Fruit fly (Drosophila melanogaster) whole organism, embryonic: ENCODE data around the gene Sik2.

Experiments
- Antp ChIP-seq: fragments of 200-800 bp; sonication (Bioruptor generic); optimal IDR thresholded peaks from 3 replicates; lab custom pipeline; 2016; ENCODE audit warnings: missing biosample characterization, missing genetic modification characterization
- Asciz ChIP-seq: fragments of 200-800 bp; sonication (Bioruptor generic); optimal IDR thresholded peaks from 2 replicates; lab custom pipeline; 2017; ENCODE audit warnings: missing biosample characterization, mild to moderate bottlenecking, missing genetic modification characterization, missing genetic modification reagents
- CG10979 ChIP-seq: fragments of 200-800 bp; sonication (Bioruptor generic); optimal IDR thresholded peaks from 2 replicates; lab custom pipeline; 2018; ENCODE audit warnings: missing biosample characterization, mild to moderate bottlenecking, missing genetic modification characterization, moderate library complexity
- CG12942 ChIP-seq: fragments of 200-800 bp; sonication (Bioruptor generic); optimal IDR thresholded peaks from 3 replicates; lab custom pipeline; 2016; ENCODE audit warnings: missing biosample characterization, missing genetic modification characterization
- CG17802 ChIP-seq: fragments of 200-800 bp; sonication (Bioruptor generic); optimal IDR thresholded peaks from 2 replicates; lab custom pipeline; 2018; ENCODE audit warnings: missing biosample characterization, mild to moderate bottlenecking, missing genetic modification characterization, moderate library complexity
- CG17829 ChIP-seq: fragments of 200-800 bp; optimal IDR thresholded peaks from 2 replicates; lab custom pipeline; 2019; ENCODE audit warnings: missing biosample characterization, mild to moderate bottlenecking, missing genetic modification characterization, moderate library complexity
- CG18619 ChIP-seq: fragments of 200-800 bp; sonication (Bioruptor generic); optimal IDR thresholded peaks from 3 replicates; lab custom pipeline; 2017; ENCODE audit warnings: missing biosample characterization, mild to moderate bottlenecking, missing genetic modification characterization
- CG2678 ChIP-seq: fragments of 200-800 bp; sonication (Bioruptor generic); optimal IDR thresholded peaks from 3 replicates; lab custom pipeline; 2019; ENCODE audit warnings: missing biosample characterization, mild to moderate bottlenecking, missing genetic modification characterization, moderate library complexity
- CG2875 ChIP-seq: fragments of 200-800 bp; sonication (Bioruptor generic); optimal IDR thresholded peaks from 2 replicates; lab custom pipeline; 2017; ENCODE audit warnings: missing biosample characterization, mild to moderate bottlenecking, missing genetic modification characterization, missing genetic modification reagents
- CG3281 ChIP-seq: fragments of 200-800 bp; sonication (Bioruptor generic); optimal IDR thresholded peaks from 3 replicates; lab custom pipeline; 2017; ENCODE audit warnings: missing biosample characterization, mild to moderate bottlenecking, missing genetic modification characterization
- CG34422 ChIP-seq: fragments of 200-800 bp; sonication (Bioruptor generic); IDR thresholded peaks from 3 replicates; pipeline ENCODE4 v1.3.6; 2022; ENCODE audit warnings: missing biosample characterization, missing genetic modification characterization
- CG7372 ChIP-seq: fragments of 200-800 bp; sonication (Bioruptor generic); IDR thresholded peaks from 2 replicates; pipeline ENCODE4 v1.3.6; 2022; ENCODE audit warnings: missing biosample characterization, missing genetic modification characterization
- CG7745 ChIP-seq: fragments of 200-800 bp; sonication (Bioruptor generic); optimal IDR thresholded peaks from 2 replicates; lab custom pipeline; 2018; ENCODE audit warnings: missing biosample characterization, mild to moderate bottlenecking, missing genetic modification characterization, moderate library complexity
- CG8944 ChIP-seq: fragments of 200-800 bp; sonication (Bioruptor generic); optimal IDR thresholded peaks from 3 replicates; lab custom pipeline; 2016; ENCODE audit warnings: missing biosample characterization, missing genetic modification characterization
- CG9609 ChIP-seq: fragments of 200-800 bp; sonication (Bioruptor generic); optimal IDR thresholded peaks from 3 replicates; lab custom pipeline; 2016; ENCODE audit warnings: missing biosample characterization, missing genetic modification characterization
- CG9797 ChIP-seq: fragments of 200-800 bp; sonication (Bioruptor generic); optimal IDR thresholded peaks from 3 replicates; lab custom pipeline; 2018; ENCODE audit warnings: missing biosample characterization, mild to moderate bottlenecking, missing genetic modification characterization
- CG9932 ChIP-seq: fragments of 200-800 bp; sonication (Bioruptor generic); IDR thresholded peaks from 2 replicates; pipeline ENCODE4 v1.3.6; 2022; ENCODE audit warnings: missing biosample characterization, missing genetic modification characterization
- Dbx ChIP-seq: fragments of 200-800 bp; sonication (Bioruptor generic); IDR thresholded peaks from 3 replicates; pipeline ENCODE4 v1.3.6; 2022; ENCODE audit warnings: missing biosample characterization, missing genetic modification characterization
- Dp ChIP-seq: fragments of 200-800 bp; sonication (Bioruptor generic); optimal IDR thresholded peaks from 2 replicates; lab custom pipeline; 2018; ENCODE audit warnings: missing biosample characterization, mild to moderate bottlenecking, missing genetic modification characterization, moderate library complexity
- GATAe ChIP-seq: fragments of 200-800 bp; sonication (Bioruptor generic); conservative IDR thresholded peaks from 2 replicates; pipeline ENCODE4 v1.3.6; 2022; ENCODE audit warnings: missing biosample characterization, missing genetic modification characterization
- H15 ChIP-seq: fragments of 200-800 bp; sonication (Bioruptor generic); IDR thresholded peaks from 3 replicates; pipeline ENCODE4 v1.3.6; 2022; ENCODE audit warnings: missing biosample characterization, missing genetic modification characterization
- H2.0 ChIP-seq: fragments of 200-800 bp; sonication (Bioruptor generic); IDR thresholded peaks from 2 replicates; pipeline ENCODE4 v1.3.6; 2022; ENCODE audit warnings: missing biosample characterization, missing genetic modification characterization
- Hsf ChIP-seq: fragments of 200-800 bp; sonication (Bioruptor generic); optimal IDR thresholded peaks from 3 replicates; lab custom pipeline; 2016; ENCODE audit warnings: missing biosample characterization, missing genetic modification characterization
- NK7.1 ChIP-seq: fragments of 200-800 bp; sonication (Bioruptor generic); optimal IDR thresholded peaks from 3 replicates; lab custom pipeline; 2016; ENCODE audit warnings: missing biosample characterization, missing genetic modification characterization
- Neu2 ChIP-seq: fragments of 200-800 bp; sonication (Bioruptor generic); optimal IDR thresholded peaks from 3 replicates; lab custom pipeline; 2016; ENCODE audit warnings: missing biosample characterization, missing genetic modification characterization, borderline replicate concordance
- Oaz ChIP-seq: fragments of 200-800 bp; sonication (Bioruptor generic); IDR thresholded peaks from 2 replicates; pipeline ENCODE4 v1.3.6; 2022; ENCODE audit warnings: missing biosample characterization, missing genetic modification characterization
- Six4 ChIP-seq: fragments of 200-800 bp; sonication (Bioruptor generic); optimal IDR thresholded peaks from 2 replicates; lab custom pipeline; 2016; ENCODE audit warnings: missing biosample characterization, missing genetic modification characterization
- Spps ChIP-seq: fragments of 200-800 bp; sonication (Bioruptor generic); optimal IDR thresholded peaks from 2 replicates; lab custom pipeline; 2018; ENCODE audit warnings: missing biosample characterization, mild to moderate bottlenecking, missing genetic modification characterization
- Vsx1 ChIP-seq: fragments of 200-800 bp; sonication (Bioruptor generic); optimal IDR thresholded peaks from 2 replicates; lab custom pipeline; 2017; ENCODE audit warnings: missing biosample characterization, mild to moderate bottlenecking, missing genetic modification characterization, missing genetic modification reagents
- Xbp1 ChIP-seq: fragments of 200-800 bp; sonication (Bioruptor generic); optimal IDR thresholded peaks from 3 replicates; lab custom pipeline; 2016; ENCODE audit warnings: missing biosample characterization, mild to moderate bottlenecking, missing genetic modification characterization
- ara ChIP-seq: fragments of 200-800 bp; sonication (Bioruptor generic); IDR thresholded peaks from 2 replicates; pipeline ENCODE4 v1.3.6; 2022; ENCODE audit warnings: missing biosample characterization, missing genetic modification characterization
- bcd ChIP-seq: fragments of 200-800 bp; sonication (Bioruptor generic); optimal IDR thresholded peaks from 2 replicates; lab custom pipeline; 2017; ENCODE audit warnings: missing biosample characterization, mild to moderate bottlenecking, missing genetic modification characterization
- br ChIP-seq: fragments of >200 bp; optimal IDR thresholded peaks from 2 replicates; lab custom pipeline; 2017
- chm ChIP-seq: fragments of 200-800 bp; sonication (Bioruptor generic); IDR thresholded peaks from 2 replicates; pipeline ENCODE4 v1.3.6; 2022; ENCODE audit warnings: missing biosample characterization, missing genetic modification characterization
- dmrt11E ChIP-seq: fragments of 200-800 bp; sonication (Bioruptor generic); optimal IDR thresholded peaks from 3 replicates; lab custom pipeline; 2018; ENCODE audit warnings: missing biosample characterization, mild to moderate bottlenecking, missing genetic modification characterization, moderate library complexity
- fd102C ChIP-seq: fragments of 200-800 bp; sonication (Bioruptor generic); optimal IDR thresholded peaks from 2 replicates; lab custom pipeline; 2018; ENCODE audit warnings: missing biosample characterization, mild to moderate bottlenecking, missing genetic modification characterization, moderate library complexity
- fu2 ChIP-seq: fragments of 200-800 bp; sonication (Bioruptor generic); optimal IDR thresholded peaks from 2 replicates; lab custom pipeline; 2016; ENCODE audit warnings: missing biosample characterization, missing genetic modification characterization
- h ChIP-seq: fragments of >200 bp; optimal IDR thresholded peaks from 2 replicates; lab custom pipeline; 2017
- inv ChIP-seq: fragments of 200-800 bp; sonication (Bioruptor generic); IDR thresholded peaks from 2 replicates; pipeline ENCODE4 v1.3.6; 2022; ENCODE audit warnings: missing biosample characterization, missing genetic modification characterization; ENCODE audit not compliant: partially characterized antibody
- kni ChIP-seq: fragments of 200-800 bp; sonication (Bioruptor generic); optimal IDR thresholded peaks from 3 replicates; lab custom pipeline; 2017; ENCODE audit warnings: mild to moderate bottlenecking, missing biosample characterization, missing genetic modification reagents, missing genetic modification characterization
- lilli ChIP-seq: fragments of 200-800 bp; sonication (Bioruptor generic); optimal IDR thresholded peaks from 3 replicates; lab custom pipeline; 2016; ENCODE audit warnings: missing biosample characterization, missing genetic modification characterization
- pho ChIP-seq: fragments of 200-800 bp; sonication (Bioruptor generic); optimal IDR thresholded peaks from 2 replicates; lab custom pipeline; 2016; ENCODE audit warnings: missing biosample characterization, missing genetic modification characterization
- pnt ChIP-seq: fragments of 200-800 bp; sonication (Bioruptor generic); optimal IDR thresholded peaks from 3 replicates; lab custom pipeline; 2016; ENCODE audit warnings: missing biosample characterization, missing genetic modification characterization
- repo ChIP-seq: fragments of 200-800 bp; sonication (Bioruptor generic); optimal IDR thresholded peaks from 2 replicates; lab custom pipeline; 2016; ENCODE audit warnings: missing biosample characterization, missing genetic modification characterization
- run ChIP-seq: fragments of 200-800 bp; sonication (Bioruptor generic); optimal IDR thresholded peaks from 3 replicates; lab custom pipeline; 2018; ENCODE audit warnings: missing biosample characterization, mild to moderate bottlenecking, missing genetic modification characterization
- sna ChIP-seq: fragments of 200-800 bp; sonication (Bioruptor generic); IDR thresholded peaks from 2 replicates; pipeline ENCODE4 v1.3.6; 2022; ENCODE audit warnings: missing biosample characterization, missing genetic modification characterization; ENCODE audit not compliant: partially characterized antibody
- ssp ChIP-seq: fragments of 200-800 bp; sonication (Bioruptor generic); IDR thresholded peaks from 2 replicates; pipeline ENCODE4 v1.3.6; 2022; ENCODE audit warnings: missing biosample characterization, missing genetic modification characterization
- sug ChIP-seq: fragments of 200-800 bp; optimal IDR thresholded peaks from 2 replicates; lab custom pipeline; 2019; ENCODE audit warnings: missing biosample characterization, mild to moderate bottlenecking, missing genetic modification characterization, moderate library complexity
- tap ChIP-seq: fragments of 200-800 bp; optimal IDR thresholded peaks from 3 replicates; lab custom pipeline; 2019; ENCODE audit warnings: missing biosample characterization, mild to moderate bottlenecking, missing genetic modification characterization, moderate library complexity
- tgo ChIP-seq: fragments of 200-800 bp; sonication (Bioruptor generic); IDR thresholded peaks from 3 replicates; pipeline ENCODE4 v1.3.6; 2022; ENCODE audit warnings: missing biosample characterization, missing genetic modification characterization
- tup ChIP-seq: fragments of 200-800 bp; sonication (Bioruptor generic); optimal IDR thresholded peaks from 2 replicates; lab custom pipeline; 2016; ENCODE audit warnings: missing biosample characterization, mild to moderate bottlenecking, missing genetic modification characterization, moderate library complexity
- vvl ChIP-seq: fragments of 200-800 bp; sonication (Bioruptor generic); IDR thresholded peaks from 2 replicates; pipeline ENCODE4 v1.3.6; 2022; ENCODE audit warnings: missing biosample characterization, missing genetic modification characterization
- zfh2 ChIP-seq: fragments of 200-800 bp; sonication (Bioruptor generic); optimal IDR thresholded peaks from 2 replicates; lab custom pipeline; 2016; ENCODE audit warnings: missing biosample characterization, missing genetic modification characterization

Sik2 gene

DNA sequence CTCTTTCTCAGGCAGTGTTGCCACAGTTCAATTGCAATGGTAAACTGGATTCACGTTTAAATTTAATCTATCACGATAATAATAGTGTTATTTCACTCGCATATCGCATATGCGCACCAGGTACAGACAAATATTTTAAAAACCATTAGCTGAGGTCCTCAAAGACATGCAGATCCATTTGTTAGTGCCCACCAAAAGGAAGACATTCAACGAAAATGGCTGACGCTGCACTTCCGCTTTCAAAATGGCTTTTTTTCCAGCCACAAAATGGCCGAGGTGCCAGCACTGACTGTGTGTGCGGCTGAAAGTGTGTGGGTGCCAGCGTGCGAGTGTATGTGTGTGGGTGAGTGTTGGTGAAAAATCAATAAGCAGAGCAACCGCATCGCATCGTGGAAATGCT lies 596 bp downstream of the Sik2 start (continued):
- TF ChIP-seq Dp (GFP tag; lab: Kevin White, UChicago), result no peak
- peak; percentile 39 for TF ChIP-seq CG10979 (tag; lab: Kevin White, UChicago)
- TF ChIP-seq Vsx1 (GFP tag; lab: Kevin White, UChicago), result no peak
- peak; percentile 23 for TF ChIP-seq Hsf (GFP tag; lab: Kevin White, UChicago)
- no peak for TF ChIP-seq chm (GFP tag; lab: Robert Waterston, UW)
- no peak for TF ChIP-seq zfh2 (GFP tag; lab: Kevin White, UChicago)
- peak; percentile 23 for TF ChIP-seq Xbp1 (GFP tag; lab: Kevin White, UChicago)
- no peak; the same call in 1 of the 2 replicates for TF ChIP-seq vvl (GFP tag; lab: Robert Waterston, UW)
- TF ChIP-seq Six4, result peak; percentile 2
- TF ChIP-seq CG2875 (GFP tag; lab: Kevin White, UChicago), result no peak
- TF ChIP-seq Neu2 (GFP tag; lab: Kevin White, UChicago), result no peak
- TF ChIP-seq Oaz (GFP tag; lab: Robert Waterston, UW), result no peak
- no peak for TF ChIP-seq GATAe
- no peak for TF ChIP-seq repo (GFP tag; lab: Kevin White, UChicago)
- TF ChIP-seq fu2 (GFP tag; lab: Kevin White, UChicago), result no peak
- no peak for TF ChIP-seq CG9609 (GFP tag; lab: Kevin White, UChicago)
- no peak for TF ChIP-seq CG8944 (GFP tag; lab: Kevin White, UChicago)
- no peak for TF ChIP-seq sna (GFP tag; lab: Robert Waterston, UW)
- no peak for TF ChIP-seq inv (GFP tag; lab: Robert Waterston, UW)
- TF ChIP-seq CG2678 (tag; lab: Kevin White, UChicago), result peak; percentile 65
- no peak for TF ChIP-seq Spps (tag; lab: Kevin White, UChicago)
- no peak for TF ChIP-seq NK7.1 (GFP tag; lab: Kevin White, UChicago)
- no peak for TF ChIP-seq br (lab: Kevin White, UChicago)
- no peak for TF ChIP-seq CG34422 (GFP tag; lab: Robert Waterston, UW)
- peak; percentile 34 for TF ChIP-seq CG17829 (tag; lab: Kevin White, UChicago)
- TF ChIP-seq dmrt11E (tag; lab: Kevin White, UChicago), result peak; percentile 10
- TF ChIP-seq tap (tag; lab: Kevin White, UChicago), result peak; percentile 26
- TF ChIP-seq run (tag; lab: Kevin White, UChicago), result no peak
- no peak for TF ChIP-seq Antp (GFP tag; lab: Kevin White, UChicago)
- TF ChIP-seq CG9932 (GFP tag; lab: Robert Waterston, UW), result no peak
- TF ChIP-seq tgo (GFP tag; lab: Robert Waterston, UW), result no peak
- no peak for TF ChIP-seq h
- TF ChIP-seq CG3281 (GFP tag; lab: Kevin White, UChicago), result peak; percentile 47
- TF ChIP-seq CG9797, result no peak
- TF ChIP-seq ara (GFP tag; lab: Robert Waterston, UW), result no peak
- TF ChIP-seq CG7372 (GFP tag; lab: Robert Waterston, UW), result 0 out of 2 replicates have a peak, but pooled peaks have one; percentile 31
- peak; percentile 54 for TF ChIP-seq Asciz (GFP tag; lab: Kevin White, UChicago)
- TF ChIP-seq bcd (GFP tag; lab: Kevin White, UChicago), result peak; percentile 36
- TF ChIP-seq ssp, result no peak
- TF ChIP-seq CG7745 (tag; lab: Kevin White, UChicago), result no peak
- peak; percentile 34 for TF ChIP-seq CG18619 (GFP tag; lab: Kevin White, UChicago)
- TF ChIP-seq CG12942 (GFP tag; lab: Kevin White, UChicago), result no peak
- TF ChIP-seq Dbx, result no peak
- TF ChIP-seq H15 (GFP tag; lab: Robert Waterston, UW), result no peak
- TF ChIP-seq sug, result peak; percentile 50
- no peak for TF ChIP-seq CG17802 (tag; lab: Kevin White, UChicago)
- TF ChIP-seq kni (GFP tag; lab: Kevin White, UChicago), result peak; percentile 60
- TF ChIP-seq fd102C (GFP tag; lab: Kevin White, UChicago), result no peak
- TF ChIP-seq lilli (GFP tag; lab: Kevin White, UChicago), result peak; percentile 14
- no peak for TF ChIP-seq tup (GFP tag; lab: Kevin White, UChicago)
- no peak for TF ChIP-seq pnt (GFP tag; lab: Kevin White, UChicago)
- TF ChIP-seq H2.0, result no peak
- no peak for TF ChIP-seq pho (GFP tag; lab: Kevin White, UChicago)
